Fruit fly (Drosophila melanogaster) whole organism, embryonic: Measurements from ENCODE around the gene por.

Experiments
- ATbp ChIP-seq: fragments of 200-800 bp; sonication (Bioruptor generic); optimal IDR thresholded peaks from 2 replicates; lab custom pipeline; 2017; ENCODE audit warnings: missing biosample characterization, mild to moderate bottlenecking, missing genetic modification characterization, missing genetic modification reagents
- Bgb ChIP-seq: fragments of 200-800 bp; sonication (Bioruptor generic); IDR thresholded peaks from 2 replicates; pipeline ENCODE4 v1.3.6; 2022; ENCODE audit warnings: missing biosample characterization, missing genetic modification characterization; ENCODE audit not compliant: partially characterized antibody
- Bteb2 ChIP-seq: fragments of 200-800 bp; sonication (Bioruptor generic); optimal IDR thresholded peaks from 2 replicates; lab custom pipeline; 2016; ENCODE audit warnings: missing biosample characterization, missing genetic modification characterization
- CG10209 ChIP-seq: fragments of 200-800 bp; sonication (Bioruptor generic); optimal IDR thresholded peaks from 3 replicates; lab custom pipeline; 2017; ENCODE audit warnings: missing biosample characterization, mild to moderate bottlenecking, missing genetic modification characterization, missing genetic modification reagents
- CG10462 ChIP-seq: fragments of 200-800 bp; sonication (Bioruptor generic); optimal IDR thresholded peaks from 2 replicates; lab custom pipeline; 2016; ENCODE audit warnings: missing biosample characterization, missing genetic modification characterization
- CG11560 ChIP-seq: fragments of 200-800 bp; sonication (Bioruptor generic); IDR thresholded peaks from 3 replicates; pipeline ENCODE4 v1.3.6; 2022; ENCODE audit warnings: missing biosample characterization, missing genetic modification characterization
- CG11695 ChIP-seq: fragments of 200-800 bp; sonication (Bioruptor generic); IDR thresholded peaks from 3 replicates; pipeline ENCODE4 v1.3.6; 2022; ENCODE audit warnings: missing biosample characterization, missing genetic modification characterization
- CG12942 ChIP-seq: fragments of 200-800 bp; sonication (Bioruptor generic); optimal IDR thresholded peaks from 3 replicates; lab custom pipeline; 2016; ENCODE audit warnings: missing biosample characterization, missing genetic modification characterization
- CG13775 ChIP-seq: fragments of 200-800 bp; sonication (Bioruptor generic); optimal IDR thresholded peaks from 3 replicates; lab custom pipeline; 2017; ENCODE audit warnings: missing biosample characterization, mild to moderate bottlenecking, missing genetic modification characterization
- CG17912 ChIP-seq: fragments of 200-800 bp; sonication (Bioruptor generic); optimal IDR thresholded peaks from 2 replicates; lab custom pipeline; 2018; ENCODE audit warnings: missing biosample characterization, mild to moderate bottlenecking, missing genetic modification characterization
- CG18764 ChIP-seq: fragments of 200-800 bp; sonication (Bioruptor generic); optimal IDR thresholded peaks from 3 replicates; lab custom pipeline; 2016; ENCODE audit warnings: missing biosample characterization, missing genetic modification characterization
- CG2199 ChIP-seq: fragments of 200-800 bp; sonication (Bioruptor generic); IDR thresholded peaks from 3 replicates; pipeline ENCODE4 v1.3.6; 2022; ENCODE audit warnings: missing biosample characterization, missing genetic modification characterization
- CG2712 ChIP-seq: fragments of 200-800 bp; optimal IDR thresholded peaks from 3 replicates; lab custom pipeline; 2019; ENCODE audit warnings: missing biosample characterization, mild to moderate bottlenecking, missing genetic modification characterization, moderate library complexity
- CG3065 ChIP-seq: fragments of 200-800 bp; sonication (Bioruptor generic); optimal IDR thresholded peaks from 2 replicates; lab custom pipeline; 2016; ENCODE audit warnings: missing biosample characterization, missing genetic modification characterization
- CG34224 ChIP-seq: fragments of 200-800 bp; sonication (Bioruptor generic); IDR thresholded peaks from 3 replicates; pipeline ENCODE4 v1.3.6; 2022; ENCODE audit warnings: missing biosample characterization, missing genetic modification characterization; ENCODE audit not compliant: partially characterized antibody
- CG34422 ChIP-seq: fragments of 200-800 bp; sonication (Bioruptor generic); IDR thresholded peaks from 3 replicates; pipeline ENCODE4 v1.3.6; 2022; ENCODE audit warnings: missing biosample characterization, missing genetic modification characterization
- CG4360 ChIP-seq: fragments of 200-800 bp; sonication (Bioruptor generic); IDR thresholded peaks from 2 replicates; pipeline ENCODE4 v1.3.6; 2022; ENCODE audit warnings: missing biosample characterization, missing genetic modification characterization
- CG4707 ChIP-seq: fragments of 200-800 bp; sonication (Bioruptor generic); optimal IDR thresholded peaks from 2 replicates; lab custom pipeline; 2018; ENCODE audit warnings: missing biosample characterization, mild to moderate bottlenecking, missing genetic modification characterization, moderate library complexity
- CG5953 ChIP-seq: fragments of 200-800 bp; sonication (Bioruptor generic); IDR thresholded peaks from 2 replicates; pipeline ENCODE4 v1.3.6; 2022; ENCODE audit warnings: missing biosample characterization, missing genetic modification characterization
- CG6689 ChIP-seq: fragments of 200-800 bp; sonication (Bioruptor generic); IDR thresholded peaks from 2 replicates; pipeline ENCODE4 v1.3.6; 2022; ENCODE audit warnings: missing biosample characterization, missing genetic modification characterization
- CG9437 ChIP-seq: fragments of 200-800 bp; sonication (Bioruptor generic); optimal IDR thresholded peaks from 2 replicates; lab custom pipeline; 2018; ENCODE audit warnings: missing biosample characterization, mild to moderate bottlenecking, missing genetic modification characterization
- D19A ChIP-seq: fragments of 200-800 bp; optimal IDR thresholded peaks from 3 replicates; lab custom pipeline; 2019; ENCODE audit warnings: missing biosample characterization, mild to moderate bottlenecking, missing genetic modification characterization, moderate library complexity
- Gug ChIP-seq: fragments of 200-800 bp; sonication (Bioruptor generic); IDR thresholded peaks from 4 replicates; pipeline ENCODE4 v1.3.6; 2022; ENCODE audit warnings: missing biosample characterization, missing genetic modification characterization
- HHEX ChIP-seq: fragments of 200-800 bp; sonication (Bioruptor generic); optimal IDR thresholded peaks from 3 replicates; lab custom pipeline; 2017; ENCODE audit warnings: missing biosample characterization, mild to moderate bottlenecking, missing genetic modification characterization, missing genetic modification reagents
- HLHmδ ChIP-seq: fragments of 200-800 bp; sonication (Bioruptor generic); optimal IDR thresholded peaks from 2 replicates; lab custom pipeline; 2018; ENCODE audit warnings: missing biosample characterization, mild to moderate bottlenecking, missing genetic modification characterization, moderate library complexity
- Hr39 ChIP-seq: fragments of >200 bp; optimal IDR thresholded peaks from 2 replicates; lab custom pipeline; 2017
- Hr78 ChIP-seq, 2 experiments: fragments of 200-800 bp in 1 of 2; fragments of >200 bp in 1 of 2; sonication (Bioruptor generic) in 1 of 2; optimal IDR thresholded peaks; 2 replicates each; lab custom pipeline; 2017 to 2019; ENCODE audit warnings: missing biosample characterization in 2 of 2, missing genetic modification characterization in 2 of 2, mild to moderate bottlenecking in 1 of 2, moderate library complexity in 1 of 2
- Sry-δ ChIP-seq: fragments of 200-800 bp; sonication (Bioruptor generic); optimal IDR thresholded peaks from 2 replicates; lab custom pipeline; 2016; ENCODE audit warnings: missing biosample characterization, missing genetic modification characterization
- Stat92E ChIP-seq, 3 experiments: fragments of >200 bp in 2 of 3; fragments of 200-800 bp in 1 of 3; sonication (Bioruptor generic) in 1 of 3; optimal IDR thresholded peaks; 2 replicates each; lab custom pipeline; 2017 to 2019; ENCODE audit warnings: missing biosample characterization in 3 of 3, missing genetic modification characterization in 3 of 3, mild to moderate bottlenecking in 1 of 3, moderate library complexity in 1 of 3
- Usf ChIP-seq: fragments of 200-800 bp; sonication (Bioruptor generic); optimal IDR thresholded peaks from 2 replicates; lab custom pipeline; 2017; ENCODE audit warnings: missing genotype, missing biosample characterization, missing genetic modification characterization
- az2 ChIP-seq: fragments of 200-800 bp; sonication (Bioruptor generic); optimal IDR thresholded peaks from 3 replicates; lab custom pipeline; 2016; ENCODE audit warnings: missing biosample characterization, missing genetic modification characterization
- br ChIP-seq: fragments of >200 bp; optimal IDR thresholded peaks from 2 replicates; lab custom pipeline; 2017
- cato ChIP-seq: fragments of 200-800 bp; sonication (Bioruptor generic); optimal IDR thresholded peaks from 2 replicates; lab custom pipeline; 2016; ENCODE audit warnings: missing biosample characterization, missing genetic modification characterization, borderline replicate concordance
- danr ChIP-seq: fragments of 200-800 bp; sonication (Bioruptor generic); IDR thresholded peaks from 2 replicates; pipeline ENCODE4 v1.3.6; 2022; ENCODE audit warnings: missing biosample characterization, missing genetic modification characterization
- grau ChIP-seq: fragments of 200-800 bp; optimal IDR thresholded peaks from 3 replicates; lab custom pipeline; 2019; ENCODE audit warnings: missing biosample characterization, mild to moderate bottlenecking, missing genetic modification characterization, moderate library complexity
- grn ChIP-seq: fragments of 200-800 bp; sonication (Bioruptor generic); optimal IDR thresholded peaks from 3 replicates; lab custom pipeline; 2017; ENCODE audit warnings: missing biosample characterization, missing genetic modification characterization
- gsb-n ChIP-seq: fragments of 200-800 bp; sonication (Bioruptor generic); optimal IDR thresholded peaks from 3 replicates; lab custom pipeline; 2018; ENCODE audit warnings: missing biosample characterization, mild to moderate bottlenecking, missing genetic modification characterization
- h ChIP-seq: fragments of >200 bp; optimal IDR thresholded peaks from 2 replicates; lab custom pipeline; 2017
- klu ChIP-seq: fragments of 200-800 bp; sonication (Bioruptor generic); IDR thresholded peaks from 2 replicates; pipeline ENCODE4 v1.3.6; 2022; ENCODE audit warnings: missing biosample characterization, missing genetic modification characterization
- kni ChIP-seq: fragments of 200-800 bp; sonication (Bioruptor generic); optimal IDR thresholded peaks from 3 replicates; lab custom pipeline; 2017; ENCODE audit warnings: mild to moderate bottlenecking, missing biosample characterization, missing genetic modification reagents, missing genetic modification characterization
- lilli ChIP-seq: fragments of 200-800 bp; sonication (Bioruptor generic); optimal IDR thresholded peaks from 3 replicates; lab custom pipeline; 2016; ENCODE audit warnings: missing biosample characterization, missing genetic modification characterization
- nmo ChIP-seq: fragments of 200-800 bp; sonication (Bioruptor generic); optimal IDR thresholded peaks from 2 replicates; lab custom pipeline; 2018; ENCODE audit warnings: missing biosample characterization, mild to moderate bottlenecking, missing genetic modification characterization, moderate library complexity
- phol ChIP-seq: fragments of 200-800 bp; sonication (Bioruptor generic); optimal IDR thresholded peaks from 3 replicates; lab custom pipeline; 2018; ENCODE audit warnings: missing biosample characterization, mild to moderate bottlenecking, missing genetic modification characterization, moderate library complexity
- sd ChIP-seq: fragments of 200-800 bp; sonication (Bioruptor generic); optimal IDR thresholded peaks from 3 replicates; lab custom pipeline; 2018; ENCODE audit warnings: missing biosample characterization, mild to moderate bottlenecking, missing genetic modification characterization, moderate library complexity
- stc ChIP-seq: fragments of 200-800 bp; sonication (Bioruptor generic); IDR thresholded peaks from 2 replicates; pipeline ENCODE4 v1.3.6; 2022; ENCODE audit warnings: missing biosample characterization, missing genetic modification characterization
- stwl ChIP-seq: fragments of 200-800 bp; sonication (Bioruptor generic); optimal IDR thresholded peaks from 3 replicates; lab custom pipeline; 2018; ENCODE audit warnings: missing biosample characterization, mild to moderate bottlenecking, missing genetic modification characterization, moderate library complexity
- tgo ChIP-seq: fragments of 200-800 bp; sonication (Bioruptor generic); IDR thresholded peaks from 3 replicates; pipeline ENCODE4 v1.3.6; 2022; ENCODE audit warnings: missing biosample characterization, missing genetic modification characterization
- tup ChIP-seq: fragments of 200-800 bp; sonication (Bioruptor generic); optimal IDR thresholded peaks from 2 replicates; lab custom pipeline; 2016; ENCODE audit warnings: missing biosample characterization, mild to moderate bottlenecking, missing genetic modification characterization, moderate library complexity
- usp ChIP-seq: fragments of >200 bp; optimal IDR thresholded peaks from 2 replicates; lab custom pipeline; 2017; ENCODE audit warnings: missing biosample characterization, missing genetic modification characterization
- zf30C ChIP-seq: fragments of 200-800 bp; sonication (Bioruptor generic); optimal IDR thresholded peaks from 3 replicates; lab custom pipeline; 2018; ENCODE audit warnings: missing biosample characterization, mild to moderate bottlenecking, missing genetic modification characterization

The por gene

dm6 chrX:18366851-18367649 lies 12.6 kb downstream of the por start (continued):
- TF ChIP-seq kni (no peak), ATbp (peak; percentile 59), D19A (tag; lab: Kevin White, UChicago) (peak; percentile 62), CG11695 (GFP tag; lab: Robert Waterston, UW) (peak; percentile 78), tup (no peak), HLHmδ (GFP tag; lab: Kevin White, UChicago) (no peak), CG10462 (GFP tag; lab: Kevin White, UChicago) (no peak), az2 (GFP tag; lab: Kevin White, UChicago) (peak; percentile 11), CG5953 (GFP tag; lab: Robert Waterston, UW) (0 out of 2 replicates have a peak, but pooled peaks have one; percentile 3), CG10209 (GFP tag; lab: Kevin White, UChicago) (peak; percentile 69), Sry-δ (no peak), CG2712 (peak; percentile 68), CG11560 (tag; lab: Robert Waterston, UW) (peak; percentile 71; the same call in 2 of the 3 replicates), Gug (GFP tag; lab: Robert Waterston, UW) (peak; percentile 73; the same call in 2 of the 4 replicates), sd (tag; lab: Kevin White, UChicago) (peak; percentile 85), CG34422 (peak; percentile 38), Bgb (GFP tag; lab: Robert Waterston, UW) (no peak), usp (GFP tag; lab: Kevin White, UChicago) (no peak), lilli (GFP tag; lab: Kevin White, UChicago) (peak; percentile 68), CG34224 (GFP tag; lab: Robert Waterston, UW) (no peak), cato (no peak), zf30C (GFP tag; lab: Kevin White, UChicago) (no peak), CG9437 (peak; percentile 47), CG2199 (no peak), CG12942 (GFP tag; lab: Kevin White, UChicago) (no peak), Stat92E (GFP tag; optimal IDR thresholded peaks at IDR 0.05; lab: Kevin White, UChicago) (no peak), Hr78 (GFP tag; optimal IDR thresholded peaks at IDR 0.05; lab: Kevin White, UChicago) (no peak), CG3065 (no peak), CG4360 (GFP tag; lab: Robert Waterston, UW) (no peak), danr (GFP tag; lab: Robert Waterston, UW) (peak; percentile 72), CG17912 (GFP tag; lab: Kevin White, UChicago) (peak; percentile 39), h (no peak), CG18764 (GFP tag; lab: Kevin White, UChicago) (no peak), stc (peak; percentile 71), br (lab: Kevin White, UChicago) (no peak), klu (GFP tag; lab: Robert Waterston, UW) (peak; percentile 50; the same call in 1 of the 2 replicates), CG6689 (peak; percentile 72), phol (tag; lab: Kevin White, UChicago) (peak; percentile 65), Usf (GFP tag; lab: Kevin White, UChicago) (peak; percentile 39), Bteb2 (GFP tag; lab: Kevin White, UChicago) (no peak), stwl (tag; lab: Kevin White, UChicago) (no peak), grn (no peak), CG4707 (peak; percentile 35), CG13775 (GFP tag; lab: Kevin White, UChicago) (peak; percentile 5), Hr39 (lab: Kevin White, UChicago) (no peak), tgo (GFP tag; lab: Robert Waterston, UW) (peak; percentile 83), grau (peak; percentile 99), nmo (GFP tag; lab: Kevin White, UChicago) (peak; percentile 66), HHEX (GFP tag; lab: Kevin White, UChicago) (peak; percentile 67), gsb-n (tag; lab: Kevin White, UChicago) (no peak)
